Fruit fly (Drosophila melanogaster): Measurements from ENCODE around the gene MsrA.

Gene MsrA

dm6 chr3L:15528096-15528495, 17.2 kb downstream of the MsrA start, which contains the start of gene CG42728:
CG42728 (minus strand) TSS chr3L:15528196.
- TF ChIP-seq Sp1 (GFP tag; optimal IDR thresholded peaks at IDR 0.05) (no peak), tai (GFP tag; optimal IDR thresholded peaks at IDR 0.05) (no peak), jim (GFP tag; optimal IDR thresholded peaks at IDR 0.05) (no peak), pan (optimal IDR thresholded peaks at IDR 0.05) (no peak), N (GFP tag; optimal IDR thresholded peaks at IDR 0.05) (no peak), Hr78 (GFP tag; optimal IDR thresholded peaks at IDR 0.05) (no peak), Myc (optimal IDR thresholded peaks at IDR 0.05) (no peak), Abd-B (GFP tag; optimal IDR thresholded peaks at IDR 0.05) (no peak), dsf (GFP tag; optimal IDR thresholded peaks at IDR 0.05; ENCODE audit: borderline replicate concordance) (no peak), Vsx2 (GFP tag; optimal IDR thresholded peaks at IDR 0.05; ENCODE audit: partially characterized antibody) (no peak), Hr83 (GFP tag; optimal IDR thresholded peaks at IDR 0.05; ENCODE audit: poor library complexity, severe bottlenecking) (no peak), GATAd (GFP tag; optimal IDR thresholded peaks at IDR 0.05) (no peak), CG9705 (GFP tag; optimal IDR thresholded peaks at IDR 0.05) (no peak), woc (GFP tag; optimal IDR thresholded peaks at IDR 0.05) (no peak), br (GFP tag; optimal IDR thresholded peaks at IDR 0.05) (no peak), HLH106 (tag; optimal IDR thresholded peaks at IDR 0.05) (no peak), Dfd (GFP tag; optimal IDR thresholded peaks at IDR 0.05) (no peak), Jra (GFP tag; optimal IDR thresholded peaks at IDR 0.05) (no peak)

- TF ChIP-seq ey (GFP tag; optimal IDR thresholded peaks at IDR 0.05), result no peak
- TF ChIP-seq Myc (optimal IDR thresholded peaks at IDR 0.05), result no peak
- no peak for TF ChIP-seq CG32264 (GFP tag; optimal IDR thresholded peaks at IDR 0.05)
- TF ChIP-seq lola (GFP tag; optimal IDR thresholded peaks at IDR 0.05), result no peak
- TF ChIP-seq Sp1 (GFP tag; optimal IDR thresholded peaks at IDR 0.05), result no peak
- no peak for TF ChIP-seq OdsH (GFP tag; optimal IDR thresholded peaks at IDR 0.05)
- TF ChIP-seq GATAd (GFP tag; optimal IDR thresholded peaks at IDR 0.05), result no peak
- TF ChIP-seq N (GFP tag; optimal IDR thresholded peaks at IDR 0.05), result no peak
- TF ChIP-seq Hr78 (GFP tag; optimal IDR thresholded peaks at IDR 0.05), result no peak
- TF ChIP-seq woc (GFP tag; optimal IDR thresholded peaks at IDR 0.05), result no peak
- no peak for TF ChIP-seq fru (GFP tag; optimal IDR thresholded peaks at IDR 0.05)
These were observed 18.3 kb downstream of the MsrA start, which contains the start of gene obst-H for dm6 chr3L:15529143-15529542. obst-H (minus strand) TSS chr3L:15529243.

dm6 chr3L:15530071-15530470, 19.2 kb downstream of the MsrA start:
- TF ChIP-seq usp (GFP tag; optimal IDR thresholded peaks at IDR 0.05), result no peak

- peak; percentile 25 for TF ChIP-seq Hnf4 (GFP tag; optimal IDR thresholded peaks at IDR 0.05)
- peak; percentile 41 for TF ChIP-seq fru (GFP tag; optimal IDR thresholded peaks at IDR 0.05)
- peak; percentile 50 for TF ChIP-seq Sp1 (GFP tag; optimal IDR thresholded peaks at IDR 0.05)
- no peak for TF ChIP-seq N (GFP tag; optimal IDR thresholded peaks at IDR 0.05)
- TF ChIP-seq Mio (GFP tag; optimal IDR thresholded peaks at IDR 0.05), result no peak
- no peak for TF ChIP-seq woc (GFP tag; optimal IDR thresholded peaks at IDR 0.05)
- peak; percentile 26 for TF ChIP-seq rgr (GFP tag; optimal IDR thresholded peaks at IDR 0.05)
- TF ChIP-seq br (GFP tag; optimal IDR thresholded peaks at IDR 0.05), result peak; percentile 15
- no peak for TF ChIP-seq CG9705 (GFP tag; optimal IDR thresholded peaks at IDR 0.05)
- TF ChIP-seq h (GFP tag; optimal IDR thresholded peaks at IDR 0.05), result peak; percentile 54
- TF ChIP-seq HLH106 (tag; optimal IDR thresholded peaks at IDR 0.05), result no peak
- no peak for TF ChIP-seq Myc (optimal IDR thresholded peaks at IDR 0.05)
- no peak for TF ChIP-seq jim (GFP tag; optimal IDR thresholded peaks at IDR 0.05)
- peak; percentile 64 for TF ChIP-seq sage (GFP tag; optimal IDR thresholded peaks at IDR 0.05)
- peak; percentile 58 for TF ChIP-seq brk (GFP tag; optimal IDR thresholded peaks at IDR 0.05)
- no peak for TF ChIP-seq ey (GFP tag; optimal IDR thresholded peaks at IDR 0.05)
- TF ChIP-seq dmrt93B (GFP tag; optimal IDR thresholded peaks at IDR 0.05), result no peak
- TF ChIP-seq OdsH (GFP tag; optimal IDR thresholded peaks at IDR 0.05), result peak; percentile 47
These were observed 19.9 kb downstream of the MsrA start for dm6 chr3L:15530638-15531225.

dm6 chr3L:15531423-15532325, 20.8 kb downstream of the MsrA start, which contains the start of gene CG43248:
CG43248 (minus strand) TSS chr3L:15531473.
- no peak for TF ChIP-seq rgr (GFP tag; optimal IDR thresholded peaks at IDR 0.05)
- TF ChIP-seq CrebA (GFP tag; optimal IDR thresholded peaks at IDR 0.05; ENCODE audit: borderline replicate concordance), result no peak
- no peak for TF ChIP-seq Mio (GFP tag; optimal IDR thresholded peaks at IDR 0.05)
- no peak for TF ChIP-seq N (GFP tag; optimal IDR thresholded peaks at IDR 0.05)
- no peak for TF ChIP-seq Dfd (GFP tag; optimal IDR thresholded peaks at IDR 0.05)
- no peak for TF ChIP-seq Hr83 (GFP tag; optimal IDR thresholded peaks at IDR 0.05; ENCODE audit: poor library complexity, severe bottlenecking)

All from whole organism, wandering third instar larva.